Worm (Caenorhabditis elegans) whole organism, L4/young adult: ENCODE data around the gene pek-1.

Source experiments
- W03F9.2 ChIP-seq: fragments of 150-350 bp; optimal IDR thresholded peaks from 2 replicates; lab custom pipeline; 2014; ENCODE audit warnings: missing biosample characterization, missing genetic modification characterization
- dao-5 ChIP-seq: sonication (generic microtip); optimal IDR thresholded peaks from 2 replicates; lab custom pipeline; 2016; ENCODE audit warnings: missing genotype, missing genetic modification characterization, moderate library complexity, missing compliant biosample characterization

DNA sequence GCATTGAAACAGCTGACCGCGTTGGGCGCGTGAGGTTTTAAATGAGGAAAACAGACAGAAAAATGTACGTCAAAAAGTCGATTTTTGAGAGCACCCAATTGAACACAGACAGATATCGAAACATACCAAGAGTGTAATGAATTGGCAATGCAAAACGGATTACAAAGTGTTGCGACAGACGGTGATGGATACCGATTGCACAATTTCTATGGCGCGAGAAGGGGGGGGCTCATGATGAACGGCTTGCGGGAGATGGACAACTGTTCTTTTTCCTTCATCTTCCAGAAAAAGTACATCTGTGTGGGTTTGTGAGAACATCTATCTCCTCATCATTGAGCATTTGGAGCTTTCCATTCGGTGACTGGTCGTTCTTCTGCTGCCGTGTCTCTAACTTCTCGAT is 48.9 kb upstream of the pek-1 start:
- TF ChIP-seq dao-5 (tag; lab: Kevin White, UChicago) (no peak), W03F9.2 (no peak)
